Fruit fly (Drosophila melanogaster) whole organism, pupa: ENCODE measurements around the gene CG6865.

ENCODE experiments used
- CG10348 ChIP-seq: fragments of 200-800 bp; sonication (Bioruptor generic); IDR thresholded peaks from 2 replicates; pipeline ENCODE4 v1.3.6; 2022; ENCODE audit warnings: missing biosample characterization, missing genetic modification characterization
- CG13204 ChIP-seq: fragments of 200-800 bp; sonication (Bioruptor generic); optimal IDR thresholded peaks from 2 replicates; lab custom pipeline; 2018; ENCODE audit warnings: missing biosample characterization, mild to moderate bottlenecking, missing genetic modification characterization, moderate library complexity
- Ets98B ChIP-seq: fragments of 200-800 bp; sonication (Bioruptor generic); IDR thresholded peaks from 2 replicates; pipeline ENCODE4 v1.3.6; 2022; ENCODE audit warnings: missing biosample characterization, missing genetic modification characterization
- Pif1A ChIP-seq: fragments of 200-800 bp; sonication (Bioruptor generic); optimal IDR thresholded peaks from 3 replicates; lab custom pipeline; 2016; ENCODE audit warnings: missing biosample characterization, missing genetic modification characterization

dm6 chr3L:18863327-18863726, at the start of gene CG6865:
- TF ChIP-seq CG10348 (GFP tag; lab: Robert Waterston, UW) (no peak), Ets98B (GFP tag; lab: Robert Waterston, UW) (no peak), Pif1A (no peak), CG13204 (no peak)
